Worm (Caenorhabditis elegans) whole organism, midembryonic: ENCODE results near the gene nuo-1.

Source experiments
- flt-1 ChIP-seq: fragments of 200-800 bp; sonication (Bioruptor generic); IDR thresholded peaks from 2 replicates; pipeline ENCODE4 v1.3.6; 2022; ENCODE audit warnings: missing genetic modification characterization, missing compliant biosample characterization
- ref-1 ChIP-seq: fragments of 200-800 bp; sonication (Bioruptor generic); conservative IDR thresholded peaks from 2 replicates; pipeline ENCODE4 v1.3.6; 2022; ENCODE audit warnings: missing genetic modification reagents, missing genetic modification characterization, missing compliant biosample characterization
- ztf-23 ChIP-seq: fragments of 200-800 bp; sonication (Bioruptor generic); IDR thresholded peaks from 2 replicates; pipeline ENCODE4 v1.3.6; 2022; ENCODE audit warnings: missing genetic modification reagents, missing genetic modification characterization, missing compliant biosample characterization
- ztf-29 ChIP-seq: fragments of 200-800 bp; sonication (Bioruptor generic); IDR thresholded peaks from 2 replicates; pipeline ENCODE4 v1.3.6; 2022; ENCODE audit warnings: missing genetic modification reagents, missing genetic modification characterization, missing compliant biosample characterization

DNA sequence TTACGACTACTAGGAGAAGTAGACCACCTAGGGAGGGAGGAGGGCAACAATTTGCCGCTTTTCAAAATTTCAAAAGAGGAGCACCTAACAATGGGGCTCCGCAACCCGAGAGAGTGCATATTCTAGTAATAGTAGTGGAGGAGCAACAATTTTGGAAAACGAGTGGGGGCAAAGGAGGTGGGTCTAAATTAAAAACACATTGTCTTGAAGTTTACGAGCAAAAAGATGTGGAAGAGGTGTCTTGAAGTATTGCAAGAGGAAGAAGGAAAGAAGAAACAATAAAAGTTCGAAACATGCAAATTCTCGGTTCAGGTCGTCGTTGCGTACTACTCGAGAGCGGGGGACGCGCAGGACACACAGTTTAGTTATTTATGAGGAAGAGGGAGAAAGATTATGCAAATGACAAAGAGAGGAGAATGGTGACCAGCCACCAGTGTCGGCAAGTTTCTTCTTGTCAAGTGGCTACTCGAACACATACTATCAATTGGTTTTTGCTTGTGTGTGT lies 33.4 kb upstream of the nuo-1 start:
- TF ChIP-seq ref-1 (GFP tag; lab: Robert Waterston, UW) (no peak), flt-1 (GFP tag; lab: Robert Waterston, UW) (no peak), ztf-29 (GFP tag; lab: Robert Waterston, UW) (no peak), ztf-23 (GFP tag; lab: Robert Waterston, UW) (no peak)
